Fruit fly (Drosophila melanogaster) whole organism, embryonic: ENCODE measurements around the gene Jhbp3.

Experiments used
- Ada2b ChIP-seq: fragments of 200-800 bp; sonication (Bioruptor generic); IDR thresholded peaks from 2 replicates; pipeline ENCODE4 v1.3.6; 2022; ENCODE audit warnings: missing biosample characterization, missing genetic modification characterization
- B-H1 ChIP-seq: fragments of 200-800 bp; sonication (Bioruptor generic); IDR thresholded peaks from 3 replicates; pipeline ENCODE4 v1.3.6; 2022; ENCODE audit warnings: missing biosample characterization, missing genetic modification characterization
- Bdp1 ChIP-seq: fragments of 200-800 bp; sonication (Bioruptor generic); optimal IDR thresholded peaks from 3 replicates; lab custom pipeline; 2016; ENCODE audit warnings: missing biosample characterization, missing genetic modification characterization
- BtbVII ChIP-seq: fragments of 200-800 bp; sonication (Bioruptor generic); optimal IDR thresholded peaks from 3 replicates; lab custom pipeline; 2017; ENCODE audit warnings: missing biosample characterization, mild to moderate bottlenecking, missing genetic modification characterization
- CG10431 ChIP-seq: fragments of 200-800 bp; sonication (Bioruptor generic); optimal IDR thresholded peaks from 3 replicates; lab custom pipeline; 2018; ENCODE audit warnings: missing biosample characterization, mild to moderate bottlenecking, missing genetic modification characterization
- CG10543 ChIP-seq: fragments of 200-800 bp; sonication (Bioruptor generic); optimal IDR thresholded peaks from 3 replicates; lab custom pipeline; 2017; ENCODE audit warnings: missing biosample characterization, mild to moderate bottlenecking, missing genetic modification characterization, moderate library complexity
- CG11504 ChIP-seq: fragments of 200-800 bp; sonication (Bioruptor generic); optimal IDR thresholded peaks from 3 replicates; lab custom pipeline; 2019; ENCODE audit warnings: missing biosample characterization, mild to moderate bottlenecking, missing genetic modification characterization, moderate library complexity
- CG12769 ChIP-seq: fragments of 200-800 bp; sonication (Bioruptor generic); optimal IDR thresholded peaks from 2 replicates; lab custom pipeline; 2019; ENCODE audit warnings: missing biosample characterization, mild to moderate bottlenecking, missing genetic modification characterization, moderate library complexity
- CG13287 ChIP-seq: fragments of 200-800 bp; sonication (Bioruptor generic); IDR thresholded peaks from 2 replicates; pipeline ENCODE4 v1.3.6; 2022; ENCODE audit warnings: missing biosample characterization, missing genetic modification characterization; ENCODE audit not compliant: partially characterized antibody
- CG13296 ChIP-seq: fragments of 200-800 bp; sonication (Bioruptor generic); optimal IDR thresholded peaks from 3 replicates; lab custom pipeline; 2018; ENCODE audit warnings: missing biosample characterization, mild to moderate bottlenecking, missing genetic modification characterization
- CG13624 ChIP-seq: fragments of 200-800 bp; sonication (Bioruptor generic); optimal IDR thresholded peaks from 2 replicates; lab custom pipeline; 2016; ENCODE audit warnings: missing biosample characterization, missing genetic modification characterization
- CG13894 ChIP-seq: fragments of 200-800 bp; sonication (Bioruptor generic); optimal IDR thresholded peaks from 3 replicates; lab custom pipeline; 2018; ENCODE audit warnings: missing biosample characterization, mild to moderate bottlenecking, missing genetic modification characterization, moderate library complexity
- CG14441 ChIP-seq: fragments of 200-800 bp; sonication (Bioruptor generic); IDR thresholded peaks from 2 replicates; pipeline ENCODE4 v1.3.6; 2022; ENCODE audit warnings: missing biosample characterization, missing genetic modification characterization
- CG14860 ChIP-seq: fragments of 200-800 bp; sonication (Bioruptor generic); IDR thresholded peaks from 3 replicates; pipeline ENCODE4 v1.3.6; 2022; ENCODE audit warnings: missing biosample characterization, missing genetic modification characterization; ENCODE audit not compliant: partially characterized antibody
- CG15479 ChIP-seq: fragments of 200-800 bp; sonication (Bioruptor generic); optimal IDR thresholded peaks from 3 replicates; lab custom pipeline; 2019; ENCODE audit warnings: missing biosample characterization, mild to moderate bottlenecking, missing genetic modification characterization, moderate library complexity
- CG17612 ChIP-seq: fragments of 200-800 bp; sonication (Bioruptor generic); IDR thresholded peaks from 2 replicates; pipeline ENCODE4 v1.3.6; 2022; ENCODE audit warnings: missing biosample characterization, missing genetic modification characterization
- CG18011 ChIP-seq: fragments of 200-800 bp; sonication (Bioruptor generic); optimal IDR thresholded peaks from 2 replicates; lab custom pipeline; 2017; ENCODE audit warnings: missing biosample characterization, missing genetic modification characterization, mild to moderate bottlenecking, moderate library complexity, missing genotype
- CG18764 ChIP-seq: fragments of 200-800 bp; sonication (Bioruptor generic); optimal IDR thresholded peaks from 3 replicates; lab custom pipeline; 2016; ENCODE audit warnings: missing biosample characterization, missing genetic modification characterization
- CG2202 ChIP-seq: fragments of 200-800 bp; sonication (Bioruptor generic); optimal IDR thresholded peaks from 2 replicates; lab custom pipeline; 2018; ENCODE audit warnings: missing biosample characterization, mild to moderate bottlenecking, missing genetic modification characterization
- CG3065 ChIP-seq: fragments of 200-800 bp; sonication (Bioruptor generic); optimal IDR thresholded peaks from 2 replicates; lab custom pipeline; 2016; ENCODE audit warnings: missing biosample characterization, missing genetic modification characterization
- CG32532 ChIP-seq: fragments of 200-800 bp; sonication (Bioruptor generic); IDR thresholded peaks from 2 replicates; pipeline ENCODE4 v1.3.6; 2022; ENCODE audit warnings: missing biosample characterization, missing genetic modification characterization
- CG3726 ChIP-seq: fragments of 200-800 bp; sonication (Bioruptor generic); IDR thresholded peaks from 3 replicates; pipeline ENCODE4, ENCODE4 v1.3.6; 2022; ENCODE audit warnings: missing biosample characterization, missing genetic modification characterization
- CG5245 ChIP-seq: fragments of 200-800 bp; sonication (Bioruptor generic); optimal IDR thresholded peaks from 3 replicates; lab custom pipeline; 2016; ENCODE audit warnings: missing biosample characterization, missing genetic modification characterization
- CG5953 ChIP-seq: fragments of 200-800 bp; sonication (Bioruptor generic); IDR thresholded peaks from 2 replicates; pipeline ENCODE4 v1.3.6; 2022; ENCODE audit warnings: missing biosample characterization, missing genetic modification characterization
- CG7963 ChIP-seq: fragments of 200-800 bp; sonication (Bioruptor generic); IDR thresholded peaks from 3 replicates; pipeline ENCODE4 v1.3.6; 2022; ENCODE audit warnings: missing biosample characterization, missing genetic modification characterization; ENCODE audit not compliant: partially characterized antibody
- Camta ChIP-seq: fragments of 200-800 bp; sonication (Bioruptor generic); optimal IDR thresholded peaks from 2 replicates; lab custom pipeline; 2016; ENCODE audit warnings: missing biosample characterization, missing genetic modification characterization
- Doc2 ChIP-seq: fragments of 200-800 bp; sonication (Bioruptor generic); IDR thresholded peaks from 2 replicates; pipeline ENCODE4 v1.3.6; 2022; ENCODE audit warnings: missing biosample characterization, missing genetic modification characterization
- Ets97D ChIP-seq: fragments of 200-800 bp; sonication (Bioruptor generic); optimal IDR thresholded peaks from 3 replicates; lab custom pipeline; 2016; ENCODE audit warnings: missing biosample characterization, missing genetic modification characterization
- Hey ChIP-seq: fragments of 200-800 bp; sonication (Bioruptor generic); optimal IDR thresholded peaks from 3 replicates; lab custom pipeline; 2018; ENCODE audit warnings: missing biosample characterization, mild to moderate bottlenecking, missing genetic modification characterization
- HmgD ChIP-seq: fragments of 200-800 bp; sonication (Bioruptor generic); optimal IDR thresholded peaks from 3 replicates; lab custom pipeline; 2016; ENCODE audit warnings: missing biosample characterization, missing genetic modification characterization
- Kr ChIP-seq: fragments of 200-800 bp; sonication (Bioruptor generic); optimal IDR thresholded peaks from 2 replicates; lab custom pipeline; 2017; ENCODE audit warnings: missing biosample characterization, mild to moderate bottlenecking, missing genetic modification characterization
- Nf-YC ChIP-seq: fragments of 200-800 bp; optimal IDR thresholded peaks from 3 replicates; lab custom pipeline; 2019; ENCODE audit warnings: missing biosample characterization, mild to moderate bottlenecking, missing genetic modification characterization, moderate library complexity
- Poxn ChIP-seq: fragments of 200-800 bp; sonication (Bioruptor generic); IDR thresholded peaks from 2 replicates; pipeline ENCODE4 v1.3.6; 2022; ENCODE audit warnings: missing biosample characterization, missing genetic modification characterization
- Tbp ChIP-seq: fragments of >200 bp; optimal IDR thresholded peaks from 2 replicates; lab custom pipeline; 2018; ENCODE audit warnings: missing biosample characterization, missing genetic modification characterization
- Usf ChIP-seq: fragments of 200-800 bp; sonication (Bioruptor generic); optimal IDR thresholded peaks from 2 replicates; lab custom pipeline; 2017; ENCODE audit warnings: missing genotype, missing biosample characterization, missing genetic modification characterization
- al ChIP-seq: fragments of 200-800 bp; sonication (Bioruptor generic); IDR thresholded peaks from 2 replicates; pipeline ENCODE4 v1.3.6; 2022; ENCODE audit warnings: missing biosample characterization, missing genetic modification characterization
- ci ChIP-seq: fragments of 200-800 bp; sonication (Bioruptor generic); IDR thresholded peaks from 3 replicates; pipeline ENCODE4 v1.3.6; 2022; ENCODE audit warnings: missing biosample characterization, missing genetic modification characterization
- crol ChIP-seq: fragments of 200-800 bp; sonication (Bioruptor generic); IDR thresholded peaks from 2 replicates; pipeline ENCODE4 v1.3.6; 2022; ENCODE audit warnings: missing biosample characterization, missing genetic modification characterization
- ftz-f1 ChIP-seq: fragments of 200-800 bp; sonication (Bioruptor generic); optimal IDR thresholded peaks from 2 replicates; lab custom pipeline; 2016; ENCODE audit warnings: missing biosample characterization, missing genetic modification characterization
- fu2 ChIP-seq: fragments of 200-800 bp; sonication (Bioruptor generic); optimal IDR thresholded peaks from 2 replicates; lab custom pipeline; 2016; ENCODE audit warnings: missing biosample characterization, missing genetic modification characterization
- gem ChIP-seq: fragments of 200-800 bp; sonication (Bioruptor generic); optimal IDR thresholded peaks from 2 replicates; lab custom pipeline; 2019; ENCODE audit warnings: missing biosample characterization, mild to moderate bottlenecking, missing genetic modification characterization, moderate library complexity
- h ChIP-seq: fragments of >200 bp; optimal IDR thresholded peaks from 2 replicates; lab custom pipeline; 2017
- hkb ChIP-seq, 2 experiments: fragments of 200-800 bp in 1 of 2; fragments of >200 bp in 1 of 2; sonication (Bioruptor generic) in 1 of 2; IDR thresholded peaks in 1 of 2; optimal IDR thresholded peaks in 1 of 2; 2 replicates each; pipeline versions ENCODE4 v1.3.6 to Lab custom; 2017 to 2022; ENCODE audit warnings: missing biosample characterization in 1 of 2, missing genetic modification characterization in 1 of 2
- knrl ChIP-seq: fragments of 200-800 bp; sonication (Bioruptor generic); IDR thresholded peaks from 3 replicates; pipeline ENCODE4 v1.3.6; 2022; ENCODE audit warnings: missing biosample characterization, missing genetic modification characterization; ENCODE audit not compliant: partially characterized antibody
- nau ChIP-seq: fragments of 200-800 bp; sonication (Bioruptor generic); optimal IDR thresholded peaks from 3 replicates; lab custom pipeline; 2017; ENCODE audit warnings: missing biosample characterization, mild to moderate bottlenecking, missing genetic modification characterization, missing genetic modification reagents
- pho ChIP-seq: fragments of 200-800 bp; sonication (Bioruptor generic); optimal IDR thresholded peaks from 2 replicates; lab custom pipeline; 2016; ENCODE audit warnings: missing biosample characterization, missing genetic modification characterization
- sd ChIP-seq: fragments of 200-800 bp; sonication (Bioruptor generic); optimal IDR thresholded peaks from 3 replicates; lab custom pipeline; 2018; ENCODE audit warnings: missing biosample characterization, mild to moderate bottlenecking, missing genetic modification characterization, moderate library complexity
- sens-2 ChIP-seq: fragments of 200-800 bp; sonication (Bioruptor generic); IDR thresholded peaks from 2 replicates; pipeline ENCODE4 v1.3.6; 2022; ENCODE audit warnings: missing biosample characterization, missing genetic modification characterization
- ssp ChIP-seq: fragments of 200-800 bp; sonication (Bioruptor generic); IDR thresholded peaks from 2 replicates; pipeline ENCODE4 v1.3.6; 2022; ENCODE audit warnings: missing biosample characterization, missing genetic modification characterization
- toy ChIP-seq: fragments of 200-800 bp; sonication (Bioruptor generic); IDR thresholded peaks from 2 replicates; pipeline ENCODE4 v1.3.6; 2022; ENCODE audit warnings: missing biosample characterization, missing genetic modification characterization
- yki ChIP-seq: fragments of >200 bp; optimal IDR thresholded peaks from 3 replicates; lab custom pipeline; 2018

Gene Jhbp3

dm6 chr3R:4910839-4911341 is 44.2 kb downstream of the Jhbp3 start (continued):
- no peak for TF ChIP-seq Usf (GFP tag; lab: Kevin White, UChicago)
- no peak for TF ChIP-seq pho
- TF ChIP-seq Hey (tag; lab: Kevin White, UChicago): no peak
- TF ChIP-seq yki (lab: Kevin White, UChicago): no peak
- TF ChIP-seq Bdp1: no peak
- no peak for TF ChIP-seq nau (GFP tag; lab: Kevin White, UChicago)
- TF ChIP-seq CG32532: 0 out of 2 replicates have a peak, but pooled peaks have one; percentile 7
- no peak for TF ChIP-seq CG11504 (tag; lab: Kevin White, UChicago)
- peak; percentile 19 for TF ChIP-seq CG13894 (tag; lab: Kevin White, UChicago)
- TF ChIP-seq ssp (GFP tag; lab: Robert Waterston, UW): no peak
- no peak for TF ChIP-seq h (lab: Kevin White, UChicago)
- no peak for TF ChIP-seq sens-2
- no peak for TF ChIP-seq CG3065 (GFP tag; lab: Kevin White, UChicago)
- TF ChIP-seq Kr (GFP tag; lab: Kevin White, UChicago): no peak
- no peak for TF ChIP-seq Ets97D
- no peak for TF ChIP-seq CG14441 (GFP tag; lab: Robert Waterston, UW)
- no peak for TF ChIP-seq CG3726 (GFP tag; lab: Robert Waterston, UW)
- TF ChIP-seq ftz-f1 (GFP tag; lab: Kevin White, UChicago): peak; percentile 41
- TF ChIP-seq Ada2b (GFP tag; lab: Robert Waterston, UW): 0 out of 2 replicates have a peak, but pooled peaks have one; percentile 4
- no peak for TF ChIP-seq knrl (GFP tag; lab: Robert Waterston, UW)
- TF ChIP-seq Camta: no peak
- no peak for TF ChIP-seq CG18011 (GFP tag; lab: Kevin White, UChicago)
- no peak for TF ChIP-seq toy (GFP tag; lab: Robert Waterston, UW)
- peak; percentile 51 for TF ChIP-seq CG10543 (GFP tag; lab: Kevin White, UChicago)
- no peak for TF ChIP-seq CG13624 (GFP tag; lab: Kevin White, UChicago)
- TF ChIP-seq CG15479 (GFP tag; lab: Kevin White, UChicago): peak; percentile 51
- TF ChIP-seq gem (tag; lab: Kevin White, UChicago): no peak
- peak; percentile 6 for TF ChIP-seq BtbVII (GFP tag; lab: Kevin White, UChicago)
- peak; percentile 49; the same call in 1 of the 3 replicates for TF ChIP-seq ci (GFP tag; lab: Robert Waterston, UW)
- TF ChIP-seq hkb (optimal IDR thresholded peaks at IDR 0.05; lab: Kevin White, UChicago): no peak
- TF ChIP-seq hkb (GFP tag; IDR thresholded peaks at IDR 0.05; lab: Robert Waterston, UW): no peak
- peak; percentile 11; the same call in 1 of the 3 replicates for TF ChIP-seq B-H1 (GFP tag; lab: Robert Waterston, UW)
- peak; percentile 94 for TF ChIP-seq sd (tag; lab: Kevin White, UChicago)
- TF ChIP-seq CG10431 (GFP tag; lab: Kevin White, UChicago): no peak
- no peak for TF ChIP-seq CG7963 (GFP tag; lab: Robert Waterston, UW)
- TF ChIP-seq Doc2: no peak
- TF ChIP-seq Nf-YC (tag; lab: Kevin White, UChicago): no peak
- TF ChIP-seq crol (GFP tag; lab: Robert Waterston, UW): peak; percentile 98
- TF ChIP-seq CG13287 (GFP tag; lab: Robert Waterston, UW): no peak
- no peak for TF ChIP-seq CG17612 (GFP tag; lab: Robert Waterston, UW)
- no peak for TF ChIP-seq fu2 (GFP tag; lab: Kevin White, UChicago)
- TF ChIP-seq Poxn: no peak
- TF ChIP-seq CG2202 (tag; lab: Kevin White, UChicago): no peak
- TF ChIP-seq CG14860: no peak
- TF ChIP-seq HmgD: no peak
- TF ChIP-seq CG5245 (GFP tag; lab: Kevin White, UChicago): no peak
- no peak for TF ChIP-seq CG13296 (GFP tag; lab: Kevin White, UChicago)
- TF ChIP-seq CG5953 (GFP tag; lab: Robert Waterston, UW): 0 out of 2 replicates have a peak, but pooled peaks have one; percentile 17
- no peak for TF ChIP-seq al (GFP tag; lab: Robert Waterston, UW)
- no peak for TF ChIP-seq CG18764
- no peak for TF ChIP-seq Tbp
- TF ChIP-seq CG12769 (tag; lab: Kevin White, UChicago): peak; percentile 10
